Worm (Caenorhabditis elegans) whole organism, early embryonic: ENCODE measurements around the gene C18H9.6.

Experiments
- B0310.2 ChIP-seq: sonication (generic microtip); optimal IDR thresholded peaks from 2 replicates; lab custom pipeline; 2016; ENCODE audit warnings: mild to moderate bottlenecking, missing genetic modification characterization, missing compliant biosample characterization
- F13C5.2 ChIP-seq: sonication (generic microtip); optimal IDR thresholded peaks from 2 replicates; lab custom pipeline; 2017; ENCODE audit warnings: mild to moderate bottlenecking, missing genetic modification characterization, inconsistent platforms, missing compliant biosample characterization
- aly-1 ChIP-seq: sonication (generic microtip); optimal IDR thresholded peaks from 2 replicates; lab custom pipeline; 2016; ENCODE audit warnings: missing genetic modification characterization, missing compliant biosample characterization
- ama-1 ChIP-seq: fragments of 150-350 bp; optimal IDR thresholded peaks from 2 replicates; lab custom pipeline; 2014
- ceh-13 ChIP-seq: fragments of 200-800 bp; sonication (Bioruptor generic); optimal IDR thresholded peaks from 2 replicates; lab custom pipeline; 2018; ENCODE audit warnings: mild to moderate bottlenecking, missing genetic modification characterization, missing compliant biosample characterization
- ceh-36 ChIP-seq: sonication (generic microtip); optimal IDR thresholded peaks from 2 replicates; lab custom pipeline; 2016; ENCODE audit warnings: missing genetic modification characterization, inconsistent platforms, missing compliant biosample characterization
- ets-7 ChIP-seq: sonication (generic microtip); optimal IDR thresholded peaks from 2 replicates; lab custom pipeline; 2016; ENCODE audit warnings: missing genotype, missing genetic modification characterization, missing compliant biosample characterization
- flt-1 ChIP-seq: fragments of 200-800 bp; sonication (Bioruptor generic); IDR thresholded peaks from 2 replicates; pipeline ENCODE4 v1.3.6; 2022; ENCODE audit warnings: missing genetic modification characterization, missing compliant biosample characterization
- hmbx-1 ChIP-seq: sonication (generic microtip); optimal IDR thresholded peaks from 2 replicates; lab custom pipeline; 2016; ENCODE audit warnings: mild to moderate bottlenecking, missing genetic modification characterization, missing compliant biosample characterization
- hmg-4 ChIP-seq: fragments of 200-800 bp; sonication (Bioruptor generic); optimal IDR thresholded peaks from 2 replicates; lab custom pipeline; 2018; ENCODE audit warnings: mild to moderate bottlenecking, missing genetic modification characterization, missing compliant biosample characterization
- hnd-1 ChIP-seq: sonication (generic microtip); optimal IDR thresholded peaks from 2 replicates; lab custom pipeline; 2016; ENCODE audit warnings: missing genetic modification characterization, missing compliant biosample characterization
- pes-1 ChIP-seq: fragments of 200-800 bp; sonication (Bioruptor generic); IDR thresholded peaks from 2 replicates; pipeline ENCODE4 v1.3.6; 2022; ENCODE audit warnings: missing genetic modification reagents, missing genetic modification characterization, missing compliant biosample characterization
- scrt-1 ChIP-seq: fragments of 200-800 bp; sonication (Bioruptor generic); IDR thresholded peaks from 2 replicates; pipeline ENCODE4 v1.3.6; 2022; ENCODE audit warnings: missing genetic modification characterization, missing compliant biosample characterization
- sea-1 ChIP-seq: fragments of 200-800 bp; sonication (Bioruptor generic); conservative IDR thresholded peaks from 2 replicates; pipeline ENCODE4 v1.3.6; 2022; ENCODE audit warnings: missing genetic modification characterization, missing compliant biosample characterization
- tbx-11 ChIP-seq: fragments of 200-800 bp; sonication (Bioruptor generic); IDR thresholded peaks from 2 replicates; pipeline ENCODE4 v1.3.6; 2022; ENCODE audit warnings: missing genetic modification characterization, missing compliant biosample characterization
- tbx-37 ChIP-seq: fragments of 200-800 bp; sonication (Bioruptor generic); conservative IDR thresholded peaks from 2 replicates; pipeline ENCODE4 v1.3.6; 2022; ENCODE audit warnings: missing genetic modification reagents, missing genetic modification characterization, missing compliant biosample characterization
- tra-4 ChIP-seq: sonication (generic microtip); optimal IDR thresholded peaks from 2 replicates; lab custom pipeline; 2017; ENCODE audit warnings: missing genetic modification characterization, missing compliant biosample characterization

C18H9.6 gene

ce11 chrII:6741428-6741827 lies 40.0 kb upstream of the C18H9.6 start, which contains the start of gene exos-8:
exos-8 (plus strand) TSS chrII:6741691.
- TF ChIP-seq ceh-13 (GFP tag; lab: Kevin White, UChicago): peak; percentile 14
- peak; percentile 62 for TF ChIP-seq ets-7 (tag; lab: Kevin White, UChicago)
- no peak for TF ChIP-seq hmbx-1 (tag; lab: Kevin White, UChicago)
- peak; percentile 24 for TF ChIP-seq F13C5.2 (tag; lab: Kevin White, UChicago)
- peak; percentile 45 for TF ChIP-seq tbx-37
- TF ChIP-seq hnd-1 (tag; lab: Kevin White, UChicago): peak; percentile 18
- TF ChIP-seq tra-4: no peak

- no peak for TF ChIP-seq ama-1 (lab: Kevin White, UChicago)
- TF ChIP-seq hmbx-1 (tag; lab: Kevin White, UChicago): no peak
- no peak for TF ChIP-seq B0310.2 (tag; lab: Kevin White, UChicago)
- TF ChIP-seq hmg-4: no peak
- no peak for TF ChIP-seq pes-1 (GFP tag; lab: Robert Waterston, UW)
- TF ChIP-seq ceh-13 (GFP tag; lab: Kevin White, UChicago): no peak
- no peak for TF ChIP-seq scrt-1
- no peak for TF ChIP-seq ceh-36 (tag; lab: Kevin White, UChicago)
- TF ChIP-seq hnd-1 (tag; lab: Kevin White, UChicago): no peak
- TF ChIP-seq sea-1 (GFP tag; lab: Robert Waterston, UW): no peak
- no peak for TF ChIP-seq tbx-37
Observed at ce11 chrII:6736604-6737003, 35.2 kb upstream of the C18H9.6 start, which contains the start of gene T14B4.1. T14B4.1 (plus strand) TSS chrII:6736904.

ce11 chrII:6736066-6736465 lies 34.6 kb upstream of the C18H9.6 start, which contains the start of gene mrps-18.C:
mrps-18.C (plus strand) TSS chrII:6736203.
- no peak for TF ChIP-seq ceh-13 (GFP tag; lab: Kevin White, UChicago)
- TF ChIP-seq ceh-36 (tag; lab: Kevin White, UChicago): no peak
- TF ChIP-seq scrt-1: no peak
- no peak for TF ChIP-seq hmbx-1 (tag; lab: Kevin White, UChicago)
- no peak for TF ChIP-seq tbx-11 (GFP tag; lab: Robert Waterston, UW)
- TF ChIP-seq flt-1 (GFP tag; lab: Robert Waterston, UW): no peak
- TF ChIP-seq tra-4: no peak
- TF ChIP-seq ama-1 (lab: Kevin White, UChicago): no peak
- TF ChIP-seq pes-1 (GFP tag; lab: Robert Waterston, UW): no peak
- TF ChIP-seq hnd-1 (tag; lab: Kevin White, UChicago): no peak
- no peak for TF ChIP-seq aly-1 (tag; lab: Kevin White, UChicago)
- no peak for TF ChIP-seq tbx-37

- no peak for TF ChIP-seq B0310.2 (tag; lab: Kevin White, UChicago)
- TF ChIP-seq aly-1 (tag; lab: Kevin White, UChicago): no peak
- TF ChIP-seq flt-1 (GFP tag; lab: Robert Waterston, UW): no peak
- TF ChIP-seq F13C5.2 (tag; lab: Kevin White, UChicago): peak; percentile 62
- TF ChIP-seq sea-1 (GFP tag; lab: Robert Waterston, UW): no peak
- TF ChIP-seq tbx-37: peak; percentile 55; the same call in 1 of the 2 replicates
- TF ChIP-seq pes-1 (GFP tag; lab: Robert Waterston, UW): no peak
- TF ChIP-seq ceh-36 (tag; lab: Kevin White, UChicago): no peak
- TF ChIP-seq scrt-1: no peak
- no peak for TF ChIP-seq ama-1 (lab: Kevin White, UChicago)
- no peak for TF ChIP-seq ets-7 (tag; lab: Kevin White, UChicago)
- TF ChIP-seq hnd-1 (tag; lab: Kevin White, UChicago): no peak
- TF ChIP-seq hmbx-1 (tag; lab: Kevin White, UChicago): no peak
- TF ChIP-seq tra-4: no peak
- TF ChIP-seq tbx-11 (GFP tag; lab: Robert Waterston, UW): no peak
- no peak for TF ChIP-seq ceh-13 (GFP tag; lab: Kevin White, UChicago)
Observed at ce11 chrII:6734674-6735073, 33.2 kb upstream of the C18H9.6 start, which contains the start of gene T14B4.3. T14B4.3 (plus strand) TSS chrII:6734937.

- TF ChIP-seq ets-7 (tag; lab: Kevin White, UChicago) (no peak), pes-1 (GFP tag; lab: Robert Waterston, UW) (no peak), F13C5.2 (tag; lab: Kevin White, UChicago) (no peak), ama-1 (lab: Kevin White, UChicago) (no peak), tra-4 (no peak), ceh-13 (GFP tag; lab: Kevin White, UChicago) (no peak), hmbx-1 (tag; lab: Kevin White, UChicago) (no peak), hmg-4 (no peak), scrt-1 (no peak), ceh-36 (tag; lab: Kevin White, UChicago) (no peak), flt-1 (GFP tag; lab: Robert Waterston, UW) (no peak), sea-1 (GFP tag; lab: Robert Waterston, UW) (no peak), tbx-11 (GFP tag; lab: Robert Waterston, UW) (no peak), aly-1 (tag; lab: Kevin White, UChicago) (no peak)
Observed at ce11 chrII:6733718-6734117, 32.3 kb upstream of the C18H9.6 start, which contains the start of gene T14B4.9. T14B4.9 (minus strand) TSS chrII:6733818.

ce11 chrII:6729331-6729730 lies 27.9 kb upstream of the C18H9.6 start, which contains the start of gene T14B4.8:
T14B4.8 (minus strand) TSS chrII:6729390.
- no peak for TF ChIP-seq hmg-4
- no peak for TF ChIP-seq hnd-1 (tag; lab: Kevin White, UChicago)
- TF ChIP-seq sea-1 (GFP tag; lab: Robert Waterston, UW): no peak
- no peak for TF ChIP-seq ets-7 (tag; lab: Kevin White, UChicago)
- TF ChIP-seq hmbx-1 (tag; lab: Kevin White, UChicago): no peak
- no peak for TF ChIP-seq ceh-13 (GFP tag; lab: Kevin White, UChicago)
- no peak for TF ChIP-seq tra-4
- TF ChIP-seq flt-1 (GFP tag; lab: Robert Waterston, UW): no peak
- TF ChIP-seq F13C5.2 (tag; lab: Kevin White, UChicago): no peak
- no peak for TF ChIP-seq scrt-1
- no peak for TF ChIP-seq tbx-11 (GFP tag; lab: Robert Waterston, UW)
- no peak for TF ChIP-seq ama-1 (lab: Kevin White, UChicago)
- TF ChIP-seq tbx-37: no peak
- TF ChIP-seq aly-1 (tag; lab: Kevin White, UChicago): no peak
- TF ChIP-seq B0310.2 (tag; lab: Kevin White, UChicago): no peak
- no peak for TF ChIP-seq ceh-36 (tag; lab: Kevin White, UChicago)
- no peak for TF ChIP-seq pes-1 (GFP tag; lab: Robert Waterston, UW)

- no peak for TF ChIP-seq ceh-13 (GFP tag; lab: Kevin White, UChicago)
- no peak for TF ChIP-seq B0310.2 (tag; lab: Kevin White, UChicago)
- TF ChIP-seq ets-7 (tag; lab: Kevin White, UChicago): no peak
Observed at ce11 chrII:6726814-6727213, 25.4 kb upstream of the C18H9.6 start.
